Fruit fly (Drosophila melanogaster): Measurements from ENCODE around the gene CG32295.

CG32295 gene

dm6 chr3L:2526873-2527272 lies at the start of gene CG32295:
Gene CG32295 (minus strand): TSS chr3L:2526973.
- TF ChIP-seq D1 (tag; optimal IDR thresholded peaks at IDR 0.05) = no peak
- no peak for TF ChIP-seq gl (tag; optimal IDR thresholded peaks at IDR 0.05)
- TF ChIP-seq rn (GFP tag; IDR thresholded peaks at IDR 0.05) = no peak
- no peak for TF ChIP-seq EcR (GFP tag; optimal IDR thresholded peaks at IDR 0.05)
- TF ChIP-seq CG15710 (tag; optimal IDR thresholded peaks at IDR 0.05) = no peak
- TF ChIP-seq CG9948 (tag; optimal IDR thresholded peaks at IDR 0.05) = no peak

dm6 chr3L:2575240-2575639 lies 48.5 kb upstream of the CG32295 start:
- TF ChIP-seq CG32121 (GFP tag; IDR thresholded peaks at IDR 0.05) (peak; percentile 61), CG12605 (GFP tag; IDR thresholded peaks at IDR 0.05) (no peak), CG8301 (tag; optimal IDR thresholded peaks at IDR 0.05) (peak; percentile 66), gl (tag; optimal IDR thresholded peaks at IDR 0.05) (no peak), rn (GFP tag; IDR thresholded peaks at IDR 0.05) (no peak), Ets98B (GFP tag; IDR thresholded peaks at IDR 0.05) (peak; percentile 44), Pif1B (GFP tag; optimal IDR thresholded peaks at IDR 0.05) (no peak), CG8159 (tag; optimal IDR thresholded peaks at IDR 0.05) (peak; percentile 54), CG9948 (tag; optimal IDR thresholded peaks at IDR 0.05) (peak; percentile 47), CG15710 (tag; optimal IDR thresholded peaks at IDR 0.05) (peak; percentile 47), Pif1A (GFP tag; optimal IDR thresholded peaks at IDR 0.05) (peak; percentile 60), EcR (GFP tag; optimal IDR thresholded peaks at IDR 0.05) (peak; percentile 76), CG17806 (tag; optimal IDR thresholded peaks at IDR 0.05) (peak; percentile 40), CG14655 (GFP tag; optimal IDR thresholded peaks at IDR 0.05) (peak; percentile 61)

- no peak for TF ChIP-seq CG8159 (tag; optimal IDR thresholded peaks at IDR 0.05)
These were observed 47.9 kb upstream of the CG32295 start for dm6 chr3L:2574716-2575115.

dm6 chr3L:2572907-2573591 lies 46.3 kb upstream of the CG32295 start:
- TF ChIP-seq CG10348 (GFP tag; IDR thresholded peaks at IDR 0.05) (no peak), EcR (GFP tag; optimal IDR thresholded peaks at IDR 0.05) (peak; percentile 75)

- TF ChIP-seq CG8159 (tag; optimal IDR thresholded peaks at IDR 0.05) (no peak), CG13204 (GFP tag; optimal IDR thresholded peaks at IDR 0.05) (no peak), Ets98B (GFP tag; IDR thresholded peaks at IDR 0.05) (peak; percentile 83), EcR (GFP tag; optimal IDR thresholded peaks at IDR 0.05) (no peak), D1 (tag; optimal IDR thresholded peaks at IDR 0.05) (no peak), CG32121 (GFP tag; IDR thresholded peaks at IDR 0.05) (peak; percentile 86), CG12605 (GFP tag; IDR thresholded peaks at IDR 0.05) (peak; percentile 40), CG17806 (tag; optimal IDR thresholded peaks at IDR 0.05) (no peak), CG4496 (GFP tag; IDR thresholded peaks at IDR 0.05) (peak; percentile 83), gl (tag; optimal IDR thresholded peaks at IDR 0.05) (no peak), rn (GFP tag; IDR thresholded peaks at IDR 0.05) (peak; percentile 53), Snoo (tag; optimal IDR thresholded peaks at IDR 0.05) (no peak), CG15710 (tag; optimal IDR thresholded peaks at IDR 0.05) (no peak), CG34367 (tag; optimal IDR thresholded peaks at IDR 0.05) (no peak), CG14655 (GFP tag; optimal IDR thresholded peaks at IDR 0.05) (peak; percentile 32), Pif1B (GFP tag; optimal IDR thresholded peaks at IDR 0.05) (peak; percentile 31), CG10348 (GFP tag; IDR thresholded peaks at IDR 0.05) (no peak), Pif1A (GFP tag; optimal IDR thresholded peaks at IDR 0.05) (peak; percentile 57), CG9948 (tag; optimal IDR thresholded peaks at IDR 0.05) (no peak), fd96Ca (GFP tag; IDR thresholded peaks at IDR 0.05) (peak; percentile 89), CG8301 (tag; optimal IDR thresholded peaks at IDR 0.05) (peak; percentile 24)
These were observed 45.2 kb upstream of the CG32295 start for dm6 chr3L:2571975-2572374.

DNA sequence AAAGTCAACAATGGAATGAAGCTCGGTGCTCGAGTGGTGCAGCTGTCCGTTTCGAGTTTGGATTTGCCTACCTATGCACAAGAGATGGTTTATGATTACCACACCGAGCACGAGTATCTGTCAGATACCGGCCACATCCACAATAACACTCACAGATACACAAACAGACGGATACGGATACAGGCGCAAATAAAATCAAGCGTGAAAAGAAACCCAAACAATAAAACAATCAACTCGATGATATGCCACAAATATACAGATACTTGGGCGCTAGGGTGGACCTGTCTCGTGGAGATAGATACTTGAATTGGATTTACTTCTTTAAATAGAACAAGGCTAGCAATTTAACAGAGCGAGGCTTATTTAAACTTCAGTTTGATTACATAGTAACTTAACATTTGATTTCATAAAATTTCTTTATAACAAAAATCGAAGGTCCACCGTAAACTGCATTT lies 43.5 kb upstream of the CG32295 start:
- TF ChIP-seq CG13204 (GFP tag; optimal IDR thresholded peaks at IDR 0.05) = no peak
- TF ChIP-seq CG34367 (tag; optimal IDR thresholded peaks at IDR 0.05) = peak; percentile 62
- peak; percentile 71 for TF ChIP-seq CG14655 (GFP tag; optimal IDR thresholded peaks at IDR 0.05)
- TF ChIP-seq Pif1B (GFP tag; optimal IDR thresholded peaks at IDR 0.05) = peak; percentile 93
- TF ChIP-seq fd96Ca (GFP tag; IDR thresholded peaks at IDR 0.05) = peak; percentile 71; the same call in 2 of the 3 replicates
- peak; percentile 68 for TF ChIP-seq CG17806 (tag; optimal IDR thresholded peaks at IDR 0.05)
- TF ChIP-seq CG12605 (GFP tag; IDR thresholded peaks at IDR 0.05) = peak; percentile 80
- peak; percentile 81 for TF ChIP-seq Ets98B (GFP tag; IDR thresholded peaks at IDR 0.05)
- no peak for TF ChIP-seq D1 (tag; optimal IDR thresholded peaks at IDR 0.05)
- peak; percentile 74; the same call in 1 of the 2 replicates for TF ChIP-seq CG32121 (GFP tag; IDR thresholded peaks at IDR 0.05)
- TF ChIP-seq CG4496 (GFP tag; IDR thresholded peaks at IDR 0.05) = peak; percentile 90
- peak; percentile 75 for TF ChIP-seq Snoo (tag; optimal IDR thresholded peaks at IDR 0.05)
- TF ChIP-seq CG8301 (tag; optimal IDR thresholded peaks at IDR 0.05) = peak; percentile 67
- TF ChIP-seq CG15710 (tag; optimal IDR thresholded peaks at IDR 0.05) = peak; percentile 72
- peak; percentile 98 for TF ChIP-seq CG8159 (tag; optimal IDR thresholded peaks at IDR 0.05)
- peak; percentile 63 for TF ChIP-seq CG9948 (tag; optimal IDR thresholded peaks at IDR 0.05)
- no peak for TF ChIP-seq rn (GFP tag; IDR thresholded peaks at IDR 0.05)
- TF ChIP-seq Pif1A (GFP tag; optimal IDR thresholded peaks at IDR 0.05) = peak; percentile 89
- TF ChIP-seq EcR (GFP tag; optimal IDR thresholded peaks at IDR 0.05) = peak; percentile 55
- peak; percentile 22 for TF ChIP-seq gl (tag; optimal IDR thresholded peaks at IDR 0.05)
- TF ChIP-seq CG10348 (GFP tag; IDR thresholded peaks at IDR 0.05) = no peak
